Fruit fly (Drosophila melanogaster) whole organism, embryonic: ENCODE data around the gene NaPi-III.

Experiments
- Aef1 ChIP-seq: fragments of 200-800 bp; sonication (Bioruptor generic); IDR thresholded peaks from 3 replicates; pipeline ENCODE4 v1.3.6; 2022; ENCODE audit warnings: missing biosample characterization, missing genetic modification characterization
- Bteb2 ChIP-seq: fragments of 200-800 bp; sonication (Bioruptor generic); optimal IDR thresholded peaks from 2 replicates; lab custom pipeline; 2016; ENCODE audit warnings: missing biosample characterization, missing genetic modification characterization
- CG10431 ChIP-seq: fragments of 200-800 bp; sonication (Bioruptor generic); optimal IDR thresholded peaks from 3 replicates; lab custom pipeline; 2018; ENCODE audit warnings: missing biosample characterization, mild to moderate bottlenecking, missing genetic modification characterization
- CG10462 ChIP-seq: fragments of 200-800 bp; sonication (Bioruptor generic); optimal IDR thresholded peaks from 2 replicates; lab custom pipeline; 2016; ENCODE audit warnings: missing biosample characterization, missing genetic modification characterization
- CG12744 ChIP-seq: fragments of 200-800 bp; sonication (Bioruptor generic); optimal IDR thresholded peaks from 2 replicates; lab custom pipeline; 2016; ENCODE audit warnings: missing biosample characterization, missing genetic modification characterization
- CG13624 ChIP-seq: fragments of 200-800 bp; sonication (Bioruptor generic); optimal IDR thresholded peaks from 2 replicates; lab custom pipeline; 2016; ENCODE audit warnings: missing biosample characterization, missing genetic modification characterization
- CG14050 ChIP-seq: fragments of 200-800 bp; sonication (Bioruptor generic); IDR thresholded peaks from 3 replicates; pipeline ENCODE4 v1.3.6; 2022; ENCODE audit warnings: missing biosample characterization, missing genetic modification characterization
- CG15601 ChIP-seq: fragments of 200-800 bp; sonication (Bioruptor generic); optimal IDR thresholded peaks from 3 replicates; lab custom pipeline; 2019; ENCODE audit warnings: missing biosample characterization, mild to moderate bottlenecking, missing genetic modification characterization, moderate library complexity
- CG17186 ChIP-seq: fragments of 200-800 bp; sonication (Bioruptor generic); optimal IDR thresholded peaks from 3 replicates; lab custom pipeline; 2017; ENCODE audit warnings: missing biosample characterization, missing genetic modification reagents, missing genetic modification characterization
- CG2202 ChIP-seq: fragments of 200-800 bp; sonication (Bioruptor generic); optimal IDR thresholded peaks from 2 replicates; lab custom pipeline; 2018; ENCODE audit warnings: missing biosample characterization, mild to moderate bottlenecking, missing genetic modification characterization
- CG3065 ChIP-seq: fragments of 200-800 bp; sonication (Bioruptor generic); optimal IDR thresholded peaks from 2 replicates; lab custom pipeline; 2016; ENCODE audit warnings: missing biosample characterization, missing genetic modification characterization
- CG4617 ChIP-seq: fragments of 200-800 bp; sonication (Bioruptor generic); optimal IDR thresholded peaks from 3 replicates; lab custom pipeline; 2016; ENCODE audit warnings: missing biosample characterization, missing genetic modification characterization, borderline replicate concordance
- CG6791 ChIP-seq: fragments of 200-800 bp; sonication (Bioruptor generic); IDR thresholded peaks from 3 replicates; pipeline ENCODE4 v1.3.6; 2022; ENCODE audit warnings: missing biosample characterization, missing genetic modification characterization; ENCODE audit not compliant: partially characterized antibody
- CG6854 ChIP-seq: fragments of 200-800 bp; sonication (Bioruptor generic); optimal IDR thresholded peaks from 3 replicates; lab custom pipeline; 2017; ENCODE audit warnings: missing biosample characterization, mild to moderate bottlenecking, missing genetic modification characterization
- CG7987 ChIP-seq: fragments of 200-800 bp; sonication (Bioruptor generic); optimal IDR thresholded peaks from 2 replicates; lab custom pipeline; 2018; ENCODE audit warnings: missing biosample characterization, mild to moderate bottlenecking, missing genetic modification characterization, moderate library complexity
- CG8359 ChIP-seq: fragments of 200-800 bp; sonication (Bioruptor generic); optimal IDR thresholded peaks from 2 replicates; lab custom pipeline; 2017; ENCODE audit warnings: missing biosample characterization, mild to moderate bottlenecking, missing genetic modification characterization, borderline replicate concordance
- CG8924 ChIP-seq: fragments of 200-800 bp; optimal IDR thresholded peaks from 3 replicates; lab custom pipeline; 2019; ENCODE audit warnings: missing biosample characterization, mild to moderate bottlenecking, missing genetic modification characterization, moderate library complexity
- Dad ChIP-seq: fragments of 200-800 bp; sonication (Bioruptor generic); optimal IDR thresholded peaks from 3 replicates; lab custom pipeline; 2016; ENCODE audit warnings: missing biosample characterization, missing genetic modification characterization
- Dref ChIP-seq: fragments of 200-800 bp; sonication (Bioruptor generic); IDR thresholded peaks from 2 replicates; pipeline ENCODE4 v1.3.6; 2022; ENCODE audit warnings: missing biosample characterization, missing genetic modification characterization
- Elba2 ChIP-seq: fragments of 200-800 bp; sonication (Bioruptor generic); optimal IDR thresholded peaks from 3 replicates; lab custom pipeline; 2016; ENCODE audit warnings: missing biosample characterization, missing genetic modification characterization
- Hr3 ChIP-seq: fragments of 200-800 bp; sonication (Bioruptor generic); optimal IDR thresholded peaks from 3 replicates; lab custom pipeline; 2016; ENCODE audit warnings: missing biosample characterization, missing genetic modification characterization
- Lim3 ChIP-seq: fragments of 200-800 bp; sonication (Bioruptor generic); IDR thresholded peaks from 2 replicates; pipeline ENCODE4 v1.3.6; 2022; ENCODE audit warnings: missing biosample characterization, missing genetic modification characterization
- Mad ChIP-seq: fragments of 200-800 bp; sonication (Bioruptor generic); optimal IDR thresholded peaks from 2 replicates; lab custom pipeline; 2016; ENCODE audit warnings: missing biosample characterization, missing genetic modification characterization
- NfI ChIP-seq: fragments of 200-800 bp; sonication (Bioruptor generic); optimal IDR thresholded peaks from 3 replicates; lab custom pipeline; 2018; ENCODE audit warnings: missing biosample characterization, mild to moderate bottlenecking, missing genetic modification characterization, moderate library complexity
- Ptx1 ChIP-seq: fragments of 200-800 bp; sonication (Bioruptor generic); IDR thresholded peaks from 2 replicates; pipeline ENCODE4 v1.3.6; 2022; ENCODE audit warnings: missing biosample characterization, missing genetic modification characterization
- Rx ChIP-seq: fragments of 200-800 bp; sonication (Bioruptor generic); IDR thresholded peaks from 2 replicates; pipeline ENCODE4 v1.3.6; 2022; ENCODE audit warnings: missing biosample characterization, missing genetic modification characterization
- Sox102F ChIP-seq: fragments of 200-800 bp; sonication (Bioruptor generic); optimal IDR thresholded peaks from 2 replicates; lab custom pipeline; 2018; ENCODE audit warnings: missing biosample characterization, mild to moderate bottlenecking, missing genetic modification characterization, moderate library complexity
- Ssrp ChIP-seq: fragments of 200-800 bp; sonication (Bioruptor generic); optimal IDR thresholded peaks from 2 replicates; lab custom pipeline; 2018; ENCODE audit warnings: missing biosample characterization, mild to moderate bottlenecking, missing genetic modification characterization, moderate library complexity
- Xrp1 ChIP-seq: fragments of 200-800 bp; sonication (Bioruptor generic); IDR thresholded peaks from 2 replicates; pipeline ENCODE4 v1.3.6; 2022; ENCODE audit warnings: missing biosample characterization, missing genetic modification characterization
- ap ChIP-seq: fragments of 200-800 bp; sonication (Bioruptor generic); IDR thresholded peaks from 2 replicates; pipeline ENCODE4 v1.3.6; 2022; ENCODE audit warnings: missing biosample characterization, missing genetic modification characterization
- br ChIP-seq: fragments of >200 bp; optimal IDR thresholded peaks from 2 replicates; lab custom pipeline; 2017
- btn ChIP-seq: fragments of 200-800 bp; sonication (Bioruptor generic); optimal IDR thresholded peaks from 2 replicates; lab custom pipeline; 2016; ENCODE audit warnings: missing biosample characterization, missing genetic modification characterization
- cg ChIP-seq: fragments of 200-800 bp; sonication (Bioruptor generic); optimal IDR thresholded peaks from 3 replicates; lab custom pipeline; 2019; ENCODE audit warnings: missing biosample characterization, mild to moderate bottlenecking, missing genetic modification characterization, moderate library complexity
- corto ChIP-seq: fragments of 200-800 bp; sonication (Bioruptor generic); optimal IDR thresholded peaks from 2 replicates; lab custom pipeline; 2016; ENCODE audit warnings: missing biosample characterization, mild to moderate bottlenecking, missing genetic modification characterization, moderate library complexity
- croc ChIP-seq: fragments of 200-800 bp; sonication (Bioruptor generic); conservative IDR thresholded peaks from 3 replicates; pipeline ENCODE4 v1.3.6; 2022; ENCODE audit warnings: missing biosample characterization, missing genetic modification characterization
- crol ChIP-seq: fragments of 200-800 bp; sonication (Bioruptor generic); IDR thresholded peaks from 2 replicates; pipeline ENCODE4 v1.3.6; 2022; ENCODE audit warnings: missing biosample characterization, missing genetic modification characterization
- dmrt11E ChIP-seq: fragments of 200-800 bp; sonication (Bioruptor generic); optimal IDR thresholded peaks from 3 replicates; lab custom pipeline; 2018; ENCODE audit warnings: missing biosample characterization, mild to moderate bottlenecking, missing genetic modification characterization, moderate library complexity
- esg ChIP-seq: fragments of 200-800 bp; sonication (Bioruptor generic); conservative IDR thresholded peaks from 2 replicates; pipeline ENCODE4 v1.3.6; 2022; ENCODE audit warnings: missing biosample characterization, missing genetic modification characterization
- exex ChIP-seq: fragments of 200-800 bp; sonication (Bioruptor generic); optimal IDR thresholded peaks from 4 replicates; lab custom pipeline; 2018; ENCODE audit warnings: missing biosample characterization, mild to moderate bottlenecking, missing genetic modification characterization, moderate library complexity
- hkb ChIP-seq, 2 experiments: fragments of 200-800 bp in 1 of 2; fragments of >200 bp in 1 of 2; sonication (Bioruptor generic) in 1 of 2; IDR thresholded peaks in 1 of 2; optimal IDR thresholded peaks in 1 of 2; 2 replicates each; pipeline versions ENCODE4 v1.3.6 to Lab custom; 2017 to 2022; ENCODE audit warnings: missing biosample characterization in 1 of 2, missing genetic modification characterization in 1 of 2
- jumu ChIP-seq: fragments of 200-800 bp; sonication (Bioruptor generic); optimal IDR thresholded peaks from 3 replicates; lab custom pipeline; 2016; ENCODE audit warnings: missing biosample characterization, missing genetic modification characterization
- luna ChIP-seq: fragments of 200-800 bp; sonication (Bioruptor generic); optimal IDR thresholded peaks from 2 replicates; lab custom pipeline; 2016; ENCODE audit warnings: missing biosample characterization, missing genetic modification characterization
- otp ChIP-seq: fragments of 200-800 bp; sonication (Bioruptor generic); IDR thresholded peaks from 3 replicates; pipeline ENCODE4, ENCODE4 v1.3.6; 2022; ENCODE audit warnings: missing biosample characterization, missing genetic modification characterization
- pita ChIP-seq: fragments of 200-800 bp; sonication (Bioruptor generic); optimal IDR thresholded peaks from 2 replicates; lab custom pipeline; 2017; ENCODE audit warnings: missing biosample characterization, mild to moderate bottlenecking, missing genetic modification characterization
- pum ChIP-seq: fragments of 200-800 bp; sonication (Bioruptor generic); optimal IDR thresholded peaks from 2 replicates; lab custom pipeline; 2016; ENCODE audit warnings: missing biosample characterization, missing genetic modification characterization
- slp2 ChIP-seq: fragments of 200-800 bp; sonication (Bioruptor generic); optimal IDR thresholded peaks from 2 replicates; lab custom pipeline; 2016; ENCODE audit warnings: missing biosample characterization, missing genetic modification characterization
- twi ChIP-seq: fragments of 200-800 bp; optimal IDR thresholded peaks from 2 replicates; lab custom pipeline; 2019; ENCODE audit warnings: missing biosample characterization, mild to moderate bottlenecking, missing genetic modification characterization, moderate library complexity
- usp ChIP-seq: fragments of >200 bp; optimal IDR thresholded peaks from 2 replicates; lab custom pipeline; 2017; ENCODE audit warnings: missing biosample characterization, missing genetic modification characterization
- wdn ChIP-seq: fragments of 200-800 bp; sonication (Bioruptor generic); IDR thresholded peaks from 2 replicates; pipeline ENCODE4 v1.3.6; 2022; ENCODE audit warnings: missing biosample characterization, missing genetic modification characterization

Gene NaPi-III

DNA sequence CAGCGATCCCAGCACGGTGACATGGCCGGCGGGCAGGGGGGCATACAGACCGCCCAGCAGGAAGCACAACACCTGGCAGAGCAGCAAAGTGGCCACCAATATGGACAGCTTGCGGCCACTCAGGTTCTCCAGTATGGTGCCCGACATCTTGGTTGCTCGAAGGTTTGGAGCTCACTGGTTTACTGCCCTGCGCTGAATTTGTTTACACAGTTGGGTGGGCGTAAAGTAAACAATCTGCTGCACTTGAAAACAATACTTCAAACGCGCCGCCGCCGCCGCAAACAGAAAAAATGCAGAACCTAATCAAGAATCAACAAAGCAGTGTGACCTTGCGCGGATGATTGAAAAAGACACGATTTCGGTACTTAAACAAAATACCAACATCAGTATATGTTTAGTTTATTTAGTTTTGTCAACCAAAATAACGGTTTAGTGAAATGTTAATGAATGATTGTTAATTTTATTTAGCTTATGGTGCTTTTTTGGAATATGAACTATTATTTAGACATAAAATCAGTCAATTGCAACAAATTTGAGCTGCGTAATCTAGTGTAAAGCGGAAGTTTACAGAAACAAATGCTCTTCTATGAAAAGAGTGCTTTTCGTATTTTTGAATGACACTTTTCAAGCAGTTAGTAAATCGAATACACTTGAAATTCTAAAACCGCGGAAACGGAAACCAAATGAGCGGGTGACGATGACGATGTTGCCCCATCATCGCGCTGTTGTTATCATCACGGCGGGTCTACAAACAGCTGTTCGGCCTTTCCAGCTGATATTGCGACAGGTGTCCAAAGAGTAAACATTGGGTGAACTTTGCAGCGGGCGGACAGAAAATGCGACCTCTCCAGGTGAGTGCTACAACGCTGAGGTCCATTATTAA is 46.4 kb downstream of the NaPi-III start, which contains the start of the genes wls and Adck5 (continued):
- TF ChIP-seq Rx (GFP tag; lab: Robert Waterston, UW) (no peak), exex (no peak), Hr3 (GFP tag; lab: Kevin White, UChicago) (no peak), otp (GFP tag; lab: Robert Waterston, UW) (0 out of 3 replicates have a peak, but pooled peaks have one; percentile 27), Mad (GFP tag; lab: Kevin White, UChicago) (peak; percentile 44), CG6791 (GFP tag; lab: Robert Waterston, UW) (0 out of 3 replicates have a peak, but pooled peaks have one; percentile 20), croc (GFP tag; lab: Robert Waterston, UW) (no peak), Sox102F (GFP tag; lab: Kevin White, UChicago) (no peak), jumu (GFP tag; lab: Kevin White, UChicago) (no peak), hkb (optimal IDR thresholded peaks at IDR 0.05; lab: Kevin White, UChicago) (no peak), hkb (GFP tag; IDR thresholded peaks at IDR 0.05; lab: Robert Waterston, UW) (peak; percentile 69), esg (GFP tag; lab: Robert Waterston, UW) (no peak), Lim3 (GFP tag; lab: Robert Waterston, UW) (no peak), CG8924 (tag; lab: Kevin White, UChicago) (peak; percentile 17), Ptx1 (GFP tag; lab: Robert Waterston, UW) (no peak), CG10462 (GFP tag; lab: Kevin White, UChicago) (peak; percentile 42), br (no peak), usp (GFP tag; lab: Kevin White, UChicago) (no peak), twi (tag; lab: Kevin White, UChicago) (no peak), CG13624 (peak; percentile 45), Ssrp (tag; lab: Kevin White, UChicago) (peak; percentile 6), CG8359 (no peak), corto (GFP tag; lab: Kevin White, UChicago) (no peak), pita (no peak), CG4617 (GFP tag; lab: Kevin White, UChicago) (no peak), CG6854 (GFP tag; lab: Kevin White, UChicago) (peak; percentile 65), CG15601 (tag; lab: Kevin White, UChicago) (no peak), slp2 (no peak), Aef1 (GFP tag; lab: Robert Waterston, UW) (no peak), wdn (0 out of 2 replicates have a peak, but pooled peaks have one; percentile 13), CG17186 (GFP tag; lab: Kevin White, UChicago) (peak; percentile 34), NfI (peak; percentile 71), Xrp1 (GFP tag; lab: Robert Waterston, UW) (no peak), btn (peak; percentile 20), Elba2 (GFP tag; lab: Kevin White, UChicago) (no peak), CG7987 (GFP tag; lab: Kevin White, UChicago) (peak; percentile 81), CG3065 (GFP tag; lab: Kevin White, UChicago) (no peak), dmrt11E (tag; lab: Kevin White, UChicago) (no peak), cg (no peak), CG2202 (tag; lab: Kevin White, UChicago) (peak; percentile 50), CG14050 (GFP tag; lab: Robert Waterston, UW) (no peak), crol (no peak), Bteb2 (GFP tag; lab: Kevin White, UChicago) (peak; percentile 44), CG10431 (no peak), luna (no peak), Dad (GFP tag; lab: Kevin White, UChicago) (peak; percentile 21), ap (GFP tag; lab: Robert Waterston, UW) (no peak), Dref (GFP tag; lab: Robert Waterston, UW) (no peak), pum (GFP tag; lab: Kevin White, UChicago) (no peak), CG12744 (GFP tag; lab: Kevin White, UChicago) (peak; percentile 59)
